Worm (Caenorhabditis elegans): ENCODE results near the gene fbxb-71.

fbxb-71 gene

DNA sequence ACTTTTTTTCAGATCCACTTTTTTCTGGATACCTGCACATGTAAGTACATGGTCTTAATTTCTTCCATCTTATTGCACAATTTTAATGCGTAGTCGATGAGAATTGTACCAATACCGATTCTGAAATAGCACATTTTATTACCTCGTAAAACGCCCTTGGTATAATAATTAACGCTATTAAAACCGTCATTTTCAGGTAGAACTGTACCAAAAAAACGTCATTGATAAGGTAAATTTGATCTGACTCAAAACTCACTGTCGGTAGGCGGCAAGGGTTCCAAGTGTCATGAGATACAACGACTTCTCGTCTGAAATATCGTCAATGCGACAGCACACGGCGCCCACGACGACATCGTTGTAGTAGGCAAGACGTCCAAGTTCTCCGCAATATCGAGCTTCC is 18.3 kb upstream of the fbxb-71 start:
- TF ChIP-seq med-1 (GFP tag; optimal IDR thresholded peaks at IDR 0.05; ENCODE audit: insufficient read depth) (no peak), ref-1 (GFP tag; conservative IDR thresholded peaks at IDR 0.05) (no peak), T22C8.4 (GFP tag; IDR thresholded peaks at IDR 0.05) (no peak), ztf-29 (GFP tag; IDR thresholded peaks at IDR 0.05) (no peak), tab-1 (GFP tag; IDR thresholded peaks at IDR 0.05) (no peak), flt-1 (GFP tag; IDR thresholded peaks at IDR 0.05) (no peak), ztf-23 (GFP tag; IDR thresholded peaks at IDR 0.05) (no peak), klf-2 (GFP tag; conservative IDR thresholded peaks at IDR 0.05) (no peak), cog-1 (tag; optimal IDR thresholded peaks at IDR 0.05) (no peak)

DNA sequence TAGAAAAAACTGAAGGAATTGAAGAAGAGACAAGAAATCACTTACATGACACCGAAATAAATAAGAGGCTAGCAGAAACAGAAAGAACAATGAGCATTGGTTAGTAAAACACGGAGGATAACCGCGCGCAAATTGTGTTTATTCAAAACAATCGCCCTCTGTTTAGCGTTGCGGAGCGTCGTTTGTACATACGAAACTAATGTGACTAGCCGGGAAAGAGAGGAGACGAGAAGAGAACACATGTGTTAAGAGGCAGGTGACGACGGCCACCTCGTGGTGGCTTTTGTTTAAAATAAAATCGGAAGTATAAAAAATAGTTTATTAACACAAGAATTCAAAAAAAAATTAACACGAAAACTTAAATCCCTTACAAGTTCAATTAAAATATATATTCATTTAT is 16.9 kb upstream of the fbxb-71 start, which contains the start of gene F40F4.7:
F40F4.7 (minus strand) TSS at position 122 of the 400 bp plus-strand sequence.
- TF ChIP-seq ztf-29 (GFP tag; IDR thresholded peaks at IDR 0.05) (no peak), cog-1 (tag; optimal IDR thresholded peaks at IDR 0.05) (peak; percentile 41), T22C8.4 (GFP tag; IDR thresholded peaks at IDR 0.05) (no peak), ztf-23 (GFP tag; IDR thresholded peaks at IDR 0.05) (no peak)

DNA sequence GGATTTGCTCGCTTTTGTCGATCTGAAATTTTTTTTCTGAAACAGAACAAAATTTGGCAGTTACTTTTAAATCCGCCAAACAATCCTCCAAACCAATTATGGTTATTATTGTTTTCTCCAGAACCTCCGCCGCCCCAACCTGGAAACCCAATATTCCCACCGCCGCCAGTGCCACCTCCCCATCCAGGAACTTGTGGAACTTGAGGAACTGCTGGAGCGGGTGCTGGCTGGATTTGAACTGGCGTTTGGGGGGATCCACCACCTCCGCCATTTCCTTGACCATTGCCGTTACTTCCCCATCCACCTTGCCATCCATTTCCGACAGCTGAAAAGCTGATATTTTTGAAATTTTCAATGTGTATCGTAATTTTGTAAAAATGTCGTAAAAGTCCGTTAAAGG is 14.9 kb upstream of the fbxb-71 start:
- TF ChIP-seq klf-2 (GFP tag; conservative IDR thresholded peaks at IDR 0.05) (no peak), cog-1 (tag; optimal IDR thresholded peaks at IDR 0.05) (no peak), T22C8.4 (GFP tag; IDR thresholded peaks at IDR 0.05) (no peak), med-1 (GFP tag; optimal IDR thresholded peaks at IDR 0.05; ENCODE audit: insufficient read depth) (no peak)

DNA sequence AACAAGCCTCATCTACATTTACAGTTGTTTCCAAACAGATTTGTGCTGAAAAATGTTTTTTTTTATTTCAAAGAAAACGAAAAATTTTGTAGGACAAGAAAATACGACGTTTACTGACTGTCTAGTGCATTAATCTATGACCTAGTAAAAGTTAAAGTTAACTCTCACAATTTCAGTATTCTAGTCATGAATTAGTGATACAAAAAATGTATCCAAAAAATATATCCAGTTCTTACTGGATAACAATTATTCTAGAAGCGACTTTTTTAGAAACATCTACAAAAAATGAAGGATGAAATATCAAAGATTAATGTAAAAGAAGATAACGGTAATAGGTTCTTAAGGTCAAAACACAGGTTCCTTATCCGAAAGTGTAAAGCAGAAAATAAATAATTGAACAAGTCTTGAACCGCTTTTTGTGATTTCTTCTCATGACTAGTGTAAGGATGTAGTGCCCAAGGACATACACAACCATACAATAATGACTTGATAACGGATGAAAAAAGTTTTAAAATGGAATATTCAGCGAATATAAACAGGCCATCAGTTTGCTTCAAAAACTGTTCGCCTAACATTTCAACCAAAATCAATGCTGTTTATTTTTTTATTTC is 12.1 kb upstream of the fbxb-71 start, which contains the start of gene pqn-37:
pqn-37 (minus strand) TSS at position 51 of the 611 bp plus-strand sequence.
- TF ChIP-seq tab-1 (GFP tag; IDR thresholded peaks at IDR 0.05), result no peak
- TF ChIP-seq ref-1 (GFP tag; conservative IDR thresholded peaks at IDR 0.05), result no peak
- no peak for TF ChIP-seq cog-1 (tag; optimal IDR thresholded peaks at IDR 0.05)
- no peak for TF ChIP-seq flt-1 (GFP tag; IDR thresholded peaks at IDR 0.05)
- no peak for TF ChIP-seq klf-2 (GFP tag; conservative IDR thresholded peaks at IDR 0.05)
- no peak for TF ChIP-seq T22C8.4 (GFP tag; IDR thresholded peaks at IDR 0.05)
- no peak for TF ChIP-seq ztf-29 (GFP tag; IDR thresholded peaks at IDR 0.05)
- TF ChIP-seq ztf-23 (GFP tag; IDR thresholded peaks at IDR 0.05), result no peak
- TF ChIP-seq med-1 (GFP tag; optimal IDR thresholded peaks at IDR 0.05; ENCODE audit: insufficient read depth), result no peak

ce11 chrX:3252500-3252899 is 10.2 kb upstream of the fbxb-71 start, which contains the start of gene tba-9:
tba-9 (plus strand) TSS chrX:3252800.
- TF ChIP-seq T22C8.4 (GFP tag; IDR thresholded peaks at IDR 0.05) (no peak), flt-1 (GFP tag; IDR thresholded peaks at IDR 0.05) (no peak), ztf-29 (GFP tag; IDR thresholded peaks at IDR 0.05) (no peak), cog-1 (tag; optimal IDR thresholded peaks at IDR 0.05) (no peak), klf-2 (GFP tag; conservative IDR thresholded peaks at IDR 0.05) (no peak), ref-1 (GFP tag; conservative IDR thresholded peaks at IDR 0.05) (no peak), tab-1 (GFP tag; IDR thresholded peaks at IDR 0.05) (no peak), med-1 (GFP tag; optimal IDR thresholded peaks at IDR 0.05; ENCODE audit: insufficient read depth) (no peak), ztf-23 (GFP tag; IDR thresholded peaks at IDR 0.05) (no peak)

- no peak for TF ChIP-seq ztf-23 (GFP tag; IDR thresholded peaks at IDR 0.05)
- no peak for TF ChIP-seq med-1 (GFP tag; optimal IDR thresholded peaks at IDR 0.05; ENCODE audit: insufficient read depth)
- no peak for TF ChIP-seq klf-2 (GFP tag; conservative IDR thresholded peaks at IDR 0.05)
- no peak for TF ChIP-seq ref-1 (GFP tag; conservative IDR thresholded peaks at IDR 0.05)
- no peak for TF ChIP-seq cog-1 (tag; optimal IDR thresholded peaks at IDR 0.05)
- TF ChIP-seq flt-1 (GFP tag; IDR thresholded peaks at IDR 0.05), result no peak
- no peak for TF ChIP-seq ztf-29 (GFP tag; IDR thresholded peaks at IDR 0.05)
- no peak for TF ChIP-seq T22C8.4 (GFP tag; IDR thresholded peaks at IDR 0.05)
Measured at ce11 chrX:3256784-3257493, 5.8 kb upstream of the fbxb-71 start, which contains the start of gene lbp-3. lbp-3 (plus strand) TSS chrX:3257372.

- TF ChIP-seq flt-1 (GFP tag; IDR thresholded peaks at IDR 0.05) (0 out of 2 replicates have a peak, but pooled peaks have one; percentile 7), ztf-23 (GFP tag; IDR thresholded peaks at IDR 0.05) (no peak), T22C8.4 (GFP tag; IDR thresholded peaks at IDR 0.05) (no peak), ztf-29 (GFP tag; IDR thresholded peaks at IDR 0.05) (no peak), tab-1 (GFP tag; IDR thresholded peaks at IDR 0.05) (no peak), klf-2 (GFP tag; conservative IDR thresholded peaks at IDR 0.05) (no peak)
Measured at ce11 chrX:3258842-3259241, 3.9 kb upstream of the fbxb-71 start, which contains the start of gene lbp-1. lbp-1 (plus strand) TSS chrX:3259142.

- TF ChIP-seq flt-1 (GFP tag; IDR thresholded peaks at IDR 0.05) (no peak), ztf-23 (GFP tag; IDR thresholded peaks at IDR 0.05) (no peak), ref-1 (GFP tag; conservative IDR thresholded peaks at IDR 0.05) (no peak), ztf-29 (GFP tag; IDR thresholded peaks at IDR 0.05) (no peak), cog-1 (tag; optimal IDR thresholded peaks at IDR 0.05) (no peak), T22C8.4 (GFP tag; IDR thresholded peaks at IDR 0.05) (no peak), klf-2 (GFP tag; conservative IDR thresholded peaks at IDR 0.05) (no peak), med-1 (GFP tag; optimal IDR thresholded peaks at IDR 0.05; ENCODE audit: insufficient read depth) (no peak), tab-1 (GFP tag; IDR thresholded peaks at IDR 0.05) (no peak)
Measured at ce11 chrX:3260509-3260908, 2.2 kb upstream of the fbxb-71 start, which contains the start of gene lbp-2. lbp-2 (plus strand) TSS chrX:3260610.

- TF ChIP-seq tab-1 (GFP tag; IDR thresholded peaks at IDR 0.05) (no peak), flt-1 (GFP tag; IDR thresholded peaks at IDR 0.05) (no peak), cog-1 (tag; optimal IDR thresholded peaks at IDR 0.05) (no peak), ztf-23 (GFP tag; IDR thresholded peaks at IDR 0.05) (no peak), ref-1 (GFP tag; conservative IDR thresholded peaks at IDR 0.05) (no peak), med-1 (GFP tag; optimal IDR thresholded peaks at IDR 0.05; ENCODE audit: insufficient read depth) (no peak), ztf-29 (GFP tag; IDR thresholded peaks at IDR 0.05) (no peak), klf-2 (GFP tag; conservative IDR thresholded peaks at IDR 0.05) (no peak), T22C8.4 (GFP tag; IDR thresholded peaks at IDR 0.05) (no peak)
Measured at ce11 chrX:3270806-3271205, 8.1 kb downstream of the fbxb-71 start, which contains the start of gene sul-1. sul-1 (minus strand) TSS chrX:3270906.

Measured in whole organism, midembryonic.